Fruit fly (Drosophila melanogaster) whole organism: ENCODE results near the gene C15.

Experiments used
- CG8478 ChIP-seq: fragments of >200 bp; optimal IDR thresholded peaks from 2 replicates; lab custom pipeline; 2018; ENCODE audit warnings: inconsistent platforms
- Dll ChIP-seq: fragments of >200 bp; optimal IDR thresholded peaks from 2 replicates; lab custom pipeline; 2017
- EcR ChIP-seq, 2 experiments: fragments of >200 bp; optimal IDR thresholded peaks; 2 replicates each; lab custom pipeline; 2017; ENCODE audit warnings: missing biosample characterization in 2 of 2, missing genetic modification characterization in 2 of 2, missing genetic modification reagents in 2 of 2
- pan ChIP-seq: fragments of >200 bp; optimal IDR thresholded peaks from 2 replicates; lab custom pipeline; 2017
- psq ChIP-seq: fragments of >200 bp; optimal IDR thresholded peaks from 2 replicates; lab custom pipeline; 2017
- usp ChIP-seq: fragments of >200 bp; optimal IDR thresholded peaks from 2 replicates; lab custom pipeline; 2017; ENCODE audit warnings: missing biosample characterization, missing genetic modification characterization, mixed read lengths

DNA sequence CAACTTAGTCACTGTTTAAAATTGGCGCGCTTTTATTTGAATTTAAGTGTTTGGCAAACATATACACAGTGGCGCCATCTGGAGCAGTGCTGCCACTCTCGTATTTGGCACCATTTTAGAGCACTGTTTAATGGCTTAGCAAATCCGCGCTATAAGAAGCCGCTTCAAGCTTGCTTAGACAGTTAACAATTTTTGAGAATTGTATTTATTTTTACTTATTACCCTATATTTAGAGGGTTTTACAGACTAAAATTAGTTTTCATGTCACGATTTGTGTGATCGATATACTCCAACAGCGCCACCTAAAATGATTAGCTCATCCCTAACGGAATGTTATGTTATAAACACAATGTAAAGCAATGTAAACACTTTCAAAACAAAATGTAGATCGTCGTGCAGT, 17.8 kb upstream of the C15 start, which contains the start of gene Fancm:
- TF ChIP-seq pan (lab: Kevin White, UChicago) (no peak), usp (GFP tag; lab: Kevin White, UChicago) (no peak), EcR (GFP tag; optimal IDR thresholded peaks at IDR 0.05; lab: Kevin White, UChicago) (no peak), Dll (lab: Kevin White, UChicago) (no peak), CG8478 (lab: Kevin White, UChicago) (no peak), psq (lab: Kevin White, UChicago) (no peak)
